Fruit fly (Drosophila melanogaster) whole organism: Measurements from ENCODE around the gene CG7857.

Experiments used
- CG8478 ChIP-seq: fragments of >200 bp; optimal IDR thresholded peaks from 2 replicates; lab custom pipeline; 2018; ENCODE audit warnings: inconsistent platforms
- Dll ChIP-seq: fragments of >200 bp; optimal IDR thresholded peaks from 2 replicates; lab custom pipeline; 2017
- EcR ChIP-seq, 2 experiments: fragments of >200 bp; optimal IDR thresholded peaks; 2 replicates each; lab custom pipeline; 2017; ENCODE audit warnings: missing biosample characterization in 2 of 2, missing genetic modification characterization in 2 of 2, missing genetic modification reagents in 2 of 2
- pan ChIP-seq: fragments of >200 bp; optimal IDR thresholded peaks from 2 replicates; lab custom pipeline; 2017
- psq ChIP-seq: fragments of >200 bp; optimal IDR thresholded peaks from 2 replicates; lab custom pipeline; 2017
- usp ChIP-seq: fragments of >200 bp; optimal IDR thresholded peaks from 2 replicates; lab custom pipeline; 2017; ENCODE audit warnings: missing biosample characterization, missing genetic modification characterization, mixed read lengths

dm6 chr3L:15485302-15485701, 19.4 kb downstream of the CG7857 start, which contains the start of gene Ran-like:
- no peak for TF ChIP-seq usp (GFP tag; lab: Kevin White, UChicago)
- no peak for TF ChIP-seq EcR (GFP tag; optimal IDR thresholded peaks at IDR 0.05; lab: Kevin White, UChicago)
- TF ChIP-seq Dll, result no peak
- TF ChIP-seq CG8478 (lab: Kevin White, UChicago), result no peak
- no peak for TF ChIP-seq pan (lab: Kevin White, UChicago)
- TF ChIP-seq psq (lab: Kevin White, UChicago), result no peak
